Fruit fly (Drosophila melanogaster) whole organism, embryonic: ENCODE measurements around the gene CG17906.

Experiments
- Abd-B ChIP-seq: fragments of 200-800 bp; sonication (Bioruptor generic); optimal IDR thresholded peaks from 2 replicates; lab custom pipeline; 2018; ENCODE audit warnings: missing biosample characterization, mild to moderate bottlenecking, missing genetic modification characterization, moderate library complexity
- Asciz ChIP-seq: fragments of 200-800 bp; sonication (Bioruptor generic); optimal IDR thresholded peaks from 2 replicates; lab custom pipeline; 2017; ENCODE audit warnings: missing biosample characterization, mild to moderate bottlenecking, missing genetic modification characterization, missing genetic modification reagents
- Awh ChIP-seq: fragments of 200-800 bp; sonication (Bioruptor generic); IDR thresholded peaks from 2 replicates; pipeline ENCODE4, ENCODE4 v1.3.6; 2022; ENCODE audit warnings: missing biosample characterization, missing genetic modification characterization
- Blimp-1 ChIP-seq: fragments of 200-800 bp; sonication (Bioruptor generic); optimal IDR thresholded peaks from 3 replicates; lab custom pipeline; 2018; ENCODE audit warnings: missing biosample characterization, missing genetic modification characterization, mild to moderate bottlenecking, moderate library complexity, missing genetic modification reagents
- CG14860 ChIP-seq: fragments of 200-800 bp; sonication (Bioruptor generic); IDR thresholded peaks from 3 replicates; pipeline ENCODE4 v1.3.6; 2022; ENCODE audit warnings: missing biosample characterization, missing genetic modification characterization; ENCODE audit not compliant: partially characterized antibody
- CG14965 ChIP-seq: fragments of 200-800 bp; sonication (Bioruptor generic); optimal IDR thresholded peaks from 2 replicates; lab custom pipeline; 2016; ENCODE audit warnings: missing biosample characterization, missing genetic modification characterization, borderline replicate concordance
- CG15479 ChIP-seq: fragments of 200-800 bp; sonication (Bioruptor generic); optimal IDR thresholded peaks from 3 replicates; lab custom pipeline; 2019; ENCODE audit warnings: missing biosample characterization, mild to moderate bottlenecking, missing genetic modification characterization, moderate library complexity
- CG18262 ChIP-seq: fragments of 200-800 bp; optimal IDR thresholded peaks from 3 replicates; lab custom pipeline; 2019; ENCODE audit warnings: missing biosample characterization, mild to moderate bottlenecking, missing genetic modification characterization, moderate library complexity
- CG2875 ChIP-seq: fragments of 200-800 bp; sonication (Bioruptor generic); optimal IDR thresholded peaks from 2 replicates; lab custom pipeline; 2017; ENCODE audit warnings: missing biosample characterization, mild to moderate bottlenecking, missing genetic modification characterization, missing genetic modification reagents
- CG31224 ChIP-seq: fragments of 200-800 bp; sonication (Bioruptor generic); IDR thresholded peaks from 2 replicates; pipeline ENCODE4 v1.3.6; 2022; ENCODE audit warnings: missing biosample characterization, missing genetic modification characterization
- CG3407 ChIP-seq: fragments of 200-800 bp; sonication (Bioruptor generic); optimal IDR thresholded peaks from 2 replicates; lab custom pipeline; 2018; ENCODE audit warnings: missing biosample characterization, mild to moderate bottlenecking, missing genetic modification characterization
- CG34422 ChIP-seq: fragments of 200-800 bp; sonication (Bioruptor generic); IDR thresholded peaks from 3 replicates; pipeline ENCODE4 v1.3.6; 2022; ENCODE audit warnings: missing biosample characterization, missing genetic modification characterization
- CG6683 ChIP-seq: fragments of 200-800 bp; sonication (Bioruptor generic); optimal IDR thresholded peaks from 2 replicates; lab custom pipeline; 2017; ENCODE audit warnings: missing biosample characterization, mild to moderate bottlenecking, missing genetic modification characterization, missing genetic modification reagents
- CG7271 ChIP-seq: fragments of 200-800 bp; sonication (Bioruptor generic); optimal IDR thresholded peaks from 2 replicates; lab custom pipeline; 2018; ENCODE audit warnings: missing biosample characterization, mild to moderate bottlenecking, missing genetic modification characterization, moderate library complexity
- CG7357 ChIP-seq: fragments of 200-800 bp; sonication (Bioruptor generic); IDR thresholded peaks from 3 replicates; pipeline ENCODE4 v1.3.6; 2022; ENCODE audit warnings: missing biosample characterization, missing genetic modification characterization
- CG8924 ChIP-seq: fragments of 200-800 bp; optimal IDR thresholded peaks from 3 replicates; lab custom pipeline; 2019; ENCODE audit warnings: missing biosample characterization, mild to moderate bottlenecking, missing genetic modification characterization, moderate library complexity
- Camta ChIP-seq: fragments of 200-800 bp; sonication (Bioruptor generic); optimal IDR thresholded peaks from 2 replicates; lab custom pipeline; 2016; ENCODE audit warnings: missing biosample characterization, missing genetic modification characterization
- Dp ChIP-seq: fragments of 200-800 bp; sonication (Bioruptor generic); optimal IDR thresholded peaks from 2 replicates; lab custom pipeline; 2018; ENCODE audit warnings: missing biosample characterization, mild to moderate bottlenecking, missing genetic modification characterization, moderate library complexity
- Elba2 ChIP-seq: fragments of 200-800 bp; sonication (Bioruptor generic); optimal IDR thresholded peaks from 3 replicates; lab custom pipeline; 2016; ENCODE audit warnings: missing biosample characterization, missing genetic modification characterization
- Ets65A ChIP-seq: fragments of 200-800 bp; sonication (Bioruptor generic); peaks from one replicate; lab custom pipeline; 2016; ENCODE audit warnings: missing biosample characterization, missing genetic modification characterization
- HLHmδ ChIP-seq: fragments of 200-800 bp; sonication (Bioruptor generic); optimal IDR thresholded peaks from 2 replicates; lab custom pipeline; 2018; ENCODE audit warnings: missing biosample characterization, mild to moderate bottlenecking, missing genetic modification characterization, moderate library complexity
- Mad ChIP-seq: fragments of 200-800 bp; sonication (Bioruptor generic); optimal IDR thresholded peaks from 2 replicates; lab custom pipeline; 2016; ENCODE audit warnings: missing biosample characterization, missing genetic modification characterization
- PHDP ChIP-seq: fragments of 200-800 bp; sonication (Bioruptor generic); optimal IDR thresholded peaks from 3 replicates; lab custom pipeline; 2018; ENCODE audit warnings: missing biosample characterization, mild to moderate bottlenecking, missing genetic modification characterization, moderate library complexity
- Pdp1 ChIP-seq, 2 experiments: fragments of 200-800 bp; sonication (Bioruptor generic); optimal IDR thresholded peaks; 3 replicates each; lab custom pipeline; 2016; ENCODE audit warnings: missing biosample characterization in 2 of 2, missing genetic modification characterization in 2 of 2, mild to moderate bottlenecking in 1 of 2, moderate library complexity in 1 of 2
- Trl ChIP-seq, 3 experiments: fragments of >200 bp in 2 of 3; fragments of 200-800 bp in 1 of 3; sonication (Bioruptor generic) in 1 of 3; optimal IDR thresholded peaks; 2 replicates in 1 of 3; 3 replicates in 2 of 3; lab custom pipeline; 2016 to 2017; ENCODE audit warnings: missing biosample characterization in 1 of 3, missing genetic modification characterization in 1 of 3
- aop ChIP-seq: fragments of 200-800 bp; sonication (Bioruptor generic); IDR thresholded peaks from 2 replicates; pipeline ENCODE4 v1.3.6; 2022; ENCODE audit warnings: missing biosample characterization, missing genetic modification characterization
- bbx ChIP-seq: fragments of 200-800 bp; sonication (Bioruptor generic); IDR thresholded peaks from 2 replicates; pipeline ENCODE4 v1.3.6; 2022; ENCODE audit warnings: missing biosample characterization, missing genetic modification characterization; ENCODE audit not compliant: partially characterized antibody
- chm ChIP-seq: fragments of 200-800 bp; sonication (Bioruptor generic); IDR thresholded peaks from 2 replicates; pipeline ENCODE4 v1.3.6; 2022; ENCODE audit warnings: missing biosample characterization, missing genetic modification characterization
- crol ChIP-seq: fragments of 200-800 bp; sonication (Bioruptor generic); IDR thresholded peaks from 2 replicates; pipeline ENCODE4 v1.3.6; 2022; ENCODE audit warnings: missing biosample characterization, missing genetic modification characterization
- dmrt11E ChIP-seq: fragments of 200-800 bp; sonication (Bioruptor generic); optimal IDR thresholded peaks from 3 replicates; lab custom pipeline; 2018; ENCODE audit warnings: missing biosample characterization, mild to moderate bottlenecking, missing genetic modification characterization, moderate library complexity
- dpn ChIP-seq, 2 experiments: fragments of 200-800 bp; sonication (Bioruptor generic); optimal IDR thresholded peaks; 3 replicates each; lab custom pipeline; 2016; ENCODE audit warnings: missing biosample characterization in 2 of 2, missing genetic modification characterization in 2 of 2
- fd64A ChIP-seq: fragments of 200-800 bp; sonication (Bioruptor generic); optimal IDR thresholded peaks from 3 replicates; lab custom pipeline; 2018; ENCODE audit warnings: missing biosample characterization, mild to moderate bottlenecking, missing genetic modification characterization
- fru ChIP-seq: fragments of >200 bp; optimal IDR thresholded peaks from 2 replicates; lab custom pipeline; 2017
- hbn ChIP-seq: fragments of 200-800 bp; sonication (Bioruptor generic); IDR thresholded peaks from 2 replicates; pipeline ENCODE4 v1.3.6; 2022; ENCODE audit warnings: missing biosample characterization, missing genetic modification characterization; ENCODE audit not compliant: partially characterized antibody
- jigr1 ChIP-seq: fragments of 200-800 bp; sonication (Bioruptor generic); IDR thresholded peaks from 3 replicates; pipeline ENCODE4 v1.3.6; 2022; ENCODE audit warnings: missing biosample characterization, missing genetic modification characterization
- kah ChIP-seq: fragments of 200-800 bp; sonication (Bioruptor generic); optimal IDR thresholded peaks from 2 replicates; lab custom pipeline; 2018; ENCODE audit warnings: missing biosample characterization, mild to moderate bottlenecking, missing genetic modification characterization
- kni ChIP-seq: fragments of 200-800 bp; sonication (Bioruptor generic); optimal IDR thresholded peaks from 3 replicates; lab custom pipeline; 2017; ENCODE audit warnings: mild to moderate bottlenecking, missing biosample characterization, missing genetic modification reagents, missing genetic modification characterization
- nerfin-1 ChIP-seq: fragments of 200-800 bp; sonication (Bioruptor generic); optimal IDR thresholded peaks from 3 replicates; lab custom pipeline; 2019; ENCODE audit warnings: missing biosample characterization, mild to moderate bottlenecking, missing genetic modification characterization, moderate library complexity
- nmo ChIP-seq: fragments of 200-800 bp; sonication (Bioruptor generic); optimal IDR thresholded peaks from 2 replicates; lab custom pipeline; 2018; ENCODE audit warnings: missing biosample characterization, mild to moderate bottlenecking, missing genetic modification characterization, moderate library complexity
- onecut ChIP-seq: fragments of 200-800 bp; sonication (Bioruptor generic); IDR thresholded peaks from 2 replicates; pipeline ENCODE4 v1.3.6; 2022; ENCODE audit warnings: missing biosample characterization, missing genetic modification characterization
- peb ChIP-seq: fragments of 200-800 bp; sonication (Bioruptor generic); IDR thresholded peaks from 2 replicates; pipeline ENCODE4 v1.3.6; 2022; ENCODE audit warnings: missing biosample characterization, missing genetic modification characterization
- slp2 ChIP-seq: fragments of 200-800 bp; sonication (Bioruptor generic); optimal IDR thresholded peaks from 2 replicates; lab custom pipeline; 2016; ENCODE audit warnings: missing biosample characterization, missing genetic modification characterization
- sqz ChIP-seq: fragments of 200-800 bp; sonication (Bioruptor generic); optimal IDR thresholded peaks from 3 replicates; lab custom pipeline; 2018; ENCODE audit warnings: missing biosample characterization, mild to moderate bottlenecking, missing genetic modification characterization
- stc ChIP-seq: fragments of 200-800 bp; sonication (Bioruptor generic); IDR thresholded peaks from 2 replicates; pipeline ENCODE4 v1.3.6; 2022; ENCODE audit warnings: missing biosample characterization, missing genetic modification characterization
- tap ChIP-seq: fragments of 200-800 bp; optimal IDR thresholded peaks from 3 replicates; lab custom pipeline; 2019; ENCODE audit warnings: missing biosample characterization, mild to moderate bottlenecking, missing genetic modification characterization, moderate library complexity
- z ChIP-seq: fragments of 200-800 bp; sonication (Bioruptor generic); IDR thresholded peaks from 3 replicates; pipeline ENCODE4 v1.3.6; 2022; ENCODE audit warnings: missing biosample characterization, missing genetic modification characterization

CG17906 gene

DNA sequence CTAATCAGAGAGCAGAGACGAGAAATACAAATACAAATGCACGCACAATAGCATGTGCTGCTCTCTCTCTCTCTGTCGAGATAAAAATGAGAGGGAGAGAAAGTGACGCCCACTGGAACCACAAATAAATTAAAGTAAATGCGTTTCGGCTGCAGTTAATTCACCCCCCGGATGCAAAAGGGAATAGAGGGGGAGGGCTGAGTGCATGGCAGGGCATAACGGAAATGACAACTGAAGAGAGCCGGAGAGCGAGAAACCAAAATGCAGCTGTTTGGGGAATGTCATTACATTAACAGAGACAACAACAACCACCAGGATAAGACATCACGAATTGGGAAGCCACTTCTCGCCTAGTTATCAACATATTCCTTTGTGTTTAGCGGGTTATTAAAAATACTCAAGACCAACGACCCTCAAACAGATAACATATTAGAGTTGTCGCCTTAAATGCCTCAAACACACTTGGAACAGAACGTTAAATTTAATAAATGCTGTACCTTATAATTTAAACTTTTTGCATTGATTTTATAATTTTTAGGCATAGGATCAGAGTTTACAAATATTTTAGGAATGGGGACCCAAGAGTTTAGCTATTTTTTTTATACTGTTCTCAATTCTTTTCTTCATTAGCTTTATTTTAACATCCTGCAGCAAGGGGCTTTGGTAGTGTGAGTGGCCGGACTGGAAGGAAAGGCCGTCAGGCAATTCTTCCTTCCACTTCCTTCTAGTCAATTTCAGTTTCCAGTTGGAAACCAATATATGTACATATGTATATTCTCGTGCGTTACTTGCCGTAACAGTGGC, 44.1 kb upstream of the CG17906 start (continued):
- TF ChIP-seq HLHmδ (peak; percentile 69), CG31224 (GFP tag; lab: Robert Waterston, UW) (no peak), CG34422 (no peak), nerfin-1 (tag; lab: Kevin White, UChicago) (peak; percentile 50), dpn (GFP tag; optimal IDR thresholded peaks at IDR 0.05; lab: Kevin White, UChicago) (no peak), stc (0 out of 2 replicates have a peak, but pooled peaks have one; percentile 16), crol (GFP tag; lab: Robert Waterston, UW) (peak; percentile 79), Dp (GFP tag; lab: Kevin White, UChicago) (no peak), Camta (GFP tag; lab: Kevin White, UChicago) (no peak), nmo (GFP tag; lab: Kevin White, UChicago) (peak; percentile 20), CG7271 (tag; lab: Kevin White, UChicago) (no peak), PHDP (tag; lab: Kevin White, UChicago) (no peak), CG2875 (GFP tag; lab: Kevin White, UChicago) (no peak), kni (peak; percentile 57), Trl (optimal IDR thresholded peaks at IDR 0.05; lab: Kevin White, UChicago) (peak; percentile 58 to 83), Trl (GFP tag; optimal IDR thresholded peaks at IDR 0.05; lab: Kevin White, UChicago) (peak; percentile 7), Asciz (no peak), aop (GFP tag; lab: Robert Waterston, UW) (peak; percentile 81), kah (GFP tag; lab: Kevin White, UChicago) (no peak), Pdp1 (GFP tag; optimal IDR thresholded peaks at IDR 0.05; lab: Kevin White, UChicago) (peak in 1 of 2 experiments; percentile 41), Awh (GFP tag; lab: Robert Waterston, UW) (peak; percentile 29; the same call in 1 of the 2 replicates), onecut (GFP tag; lab: Robert Waterston, UW) (no peak), slp2 (GFP tag; lab: Kevin White, UChicago) (no peak), fru (no peak), Mad (GFP tag; lab: Kevin White, UChicago) (no peak), CG3407 (GFP tag; lab: Kevin White, UChicago) (no peak), hbn (no peak), Blimp-1 (GFP tag; lab: Kevin White, UChicago) (peak; percentile 48), fd64A (GFP tag; lab: Kevin White, UChicago) (peak; percentile 34), z (GFP tag; lab: Robert Waterston, UW) (0 out of 3 replicates have a peak, but pooled peaks have one; percentile 16), CG8924 (tag; lab: Kevin White, UChicago) (peak; percentile 31), CG6683 (no peak), peb (no peak), jigr1 (GFP tag; lab: Robert Waterston, UW) (no peak), chm (GFP tag; lab: Robert Waterston, UW) (0 out of 2 replicates have a peak, but pooled peaks have one; percentile 40), dmrt11E (tag; lab: Kevin White, UChicago) (peak; percentile 44), tap (tag; lab: Kevin White, UChicago) (no peak), Abd-B (no peak), Ets65A (GFP tag; lab: Kevin White, UChicago) (no peak), CG15479 (GFP tag; lab: Kevin White, UChicago) (peak; percentile 42), CG7357 (no peak), CG14860 (GFP tag; lab: Robert Waterston, UW) (no peak), bbx (GFP tag; lab: Robert Waterston, UW) (no peak), CG18262 (tag; lab: Kevin White, UChicago) (peak; percentile 28), Elba2 (peak; percentile 64), sqz (GFP tag; lab: Kevin White, UChicago) (no peak), CG14965 (GFP tag; lab: Kevin White, UChicago) (no peak)
